Fruit fly (Drosophila melanogaster) whole organism, prepupa: ENCODE measurements around the gene FucTC.

Experiments used
- Blimp-1 ChIP-seq: fragments of 200-800 bp; sonication (Bioruptor generic); optimal IDR thresholded peaks from 3 replicates; lab custom pipeline; 2017; ENCODE audit warnings: missing biosample characterization, missing genetic modification characterization, mild to moderate bottlenecking, moderate library complexity, missing genetic modification reagents
- CG11294 ChIP-seq: fragments of 200-800 bp; sonication (Bioruptor generic); IDR thresholded peaks from 2 replicates; pipeline ENCODE4 v1.3.6; 2022; ENCODE audit warnings: missing biosample characterization, missing genetic modification characterization
- CG11762 ChIP-seq: fragments of 200-800 bp; sonication (Bioruptor generic); optimal IDR thresholded peaks from 3 replicates; lab custom pipeline; 2016; ENCODE audit warnings: missing biosample characterization, missing genetic modification characterization; ENCODE audit not compliant: insufficient read depth
- CG16779 ChIP-seq: fragments of 200-800 bp; sonication (Bioruptor generic); optimal IDR thresholded peaks from 3 replicates; lab custom pipeline; 2017; ENCODE audit warnings: missing biosample characterization, mild to moderate bottlenecking, missing genetic modification characterization
- CG31627 ChIP-seq: fragments of 200-800 bp; sonication (Bioruptor generic); optimal IDR thresholded peaks from 3 replicates; lab custom pipeline; 2016; ENCODE audit warnings: missing biosample characterization, missing genetic modification characterization
- CG3919 ChIP-seq: fragments of 200-800 bp; sonication (Bioruptor generic); optimal IDR thresholded peaks from 3 replicates; lab custom pipeline; 2016; ENCODE audit warnings: missing biosample characterization, missing genetic modification characterization
- CG4318 ChIP-seq: fragments of 200-800 bp; sonication (Bioruptor generic); optimal IDR thresholded peaks from 3 replicates; lab custom pipeline; 2017; ENCODE audit warnings: missing biosample characterization, mild to moderate bottlenecking, missing genetic modification characterization
- CG6276 ChIP-seq: fragments of 200-800 bp; sonication (Bioruptor generic); optimal IDR thresholded peaks from 2 replicates; lab custom pipeline; 2017; ENCODE audit warnings: missing biosample characterization, mild to moderate bottlenecking, missing genetic modification characterization
- CG6792 ChIP-seq: fragments of 200-800 bp; sonication (Bioruptor generic); optimal IDR thresholded peaks from 3 replicates; lab custom pipeline; 2016; ENCODE audit warnings: missing biosample characterization, missing genetic modification characterization
- CG7368 ChIP-seq: fragments of 200-800 bp; sonication (Bioruptor generic); optimal IDR thresholded peaks from 3 replicates; lab custom pipeline; 2016; ENCODE audit warnings: missing biosample characterization, missing genetic modification characterization
- CG8319 ChIP-seq: fragments of 200-800 bp; sonication (Bioruptor generic); optimal IDR thresholded peaks from 3 replicates; lab custom pipeline; 2016; ENCODE audit warnings: missing biosample characterization, missing genetic modification characterization
- Gug ChIP-seq: fragments of 200-800 bp; sonication (Bioruptor generic); IDR thresholded peaks from 2 replicates; pipeline ENCODE4 v1.3.6; 2022; ENCODE audit warnings: missing biosample characterization, missing genetic modification characterization
- Hr39 ChIP-seq: fragments of 200-800 bp; sonication (Bioruptor generic); optimal IDR thresholded peaks from 2 replicates; lab custom pipeline; 2016; ENCODE audit warnings: missing biosample characterization, missing genetic modification characterization
- Lpt ChIP-seq: fragments of 200-800 bp; sonication (Bioruptor generic); optimal IDR thresholded peaks from 3 replicates; lab custom pipeline; 2016; ENCODE audit warnings: missing biosample characterization, missing genetic modification characterization
- Smox ChIP-seq: fragments of 200-800 bp; sonication (Bioruptor generic); optimal IDR thresholded peaks from 3 replicates; lab custom pipeline; 2016; ENCODE audit warnings: missing biosample characterization, missing genetic modification characterization
- Sox102F ChIP-seq: fragments of 200-800 bp; sonication (Bioruptor generic); optimal IDR thresholded peaks from 2 replicates; lab custom pipeline; 2016; ENCODE audit warnings: missing biosample characterization, mild to moderate bottlenecking, missing genetic modification characterization
- Sox15 ChIP-seq: fragments of 200-800 bp; sonication (Bioruptor generic); optimal IDR thresholded peaks from 3 replicates; lab custom pipeline; 2016; ENCODE audit warnings: missing biosample characterization, missing genetic modification characterization
- achi ChIP-seq: fragments of 200-800 bp; sonication (Bioruptor generic); optimal IDR thresholded peaks from 3 replicates; lab custom pipeline; 2016; ENCODE audit warnings: missing biosample characterization, missing genetic modification characterization
- acj6 ChIP-seq: fragments of 200-800 bp; sonication (Bioruptor generic); optimal IDR thresholded peaks from 3 replicates; lab custom pipeline; 2016; ENCODE audit warnings: missing biosample characterization, missing genetic modification characterization
- esn ChIP-seq: fragments of 200-800 bp; sonication (Bioruptor generic); optimal IDR thresholded peaks from 2 replicates; lab custom pipeline; 2016; ENCODE audit warnings: missing biosample characterization, mild to moderate bottlenecking, missing genetic modification characterization, moderate library complexity
- fd59A ChIP-seq: fragments of 200-800 bp; sonication (Bioruptor generic); optimal IDR thresholded peaks from 2 replicates; lab custom pipeline; 2017; ENCODE audit warnings: missing biosample characterization, mild to moderate bottlenecking, missing genetic modification characterization, missing genetic modification reagents
- spab ChIP-seq: fragments of 200-800 bp; sonication (Bioruptor generic); optimal IDR thresholded peaks from 2 replicates; lab custom pipeline; 2017; ENCODE audit warnings: missing biosample characterization, mild to moderate bottlenecking, missing genetic modification characterization, missing genetic modification reagents
- svp ChIP-seq: fragments of 200-800 bp; sonication (Bioruptor generic); peaks from one replicate; lab custom pipeline; 2016; ENCODE audit warnings: missing biosample characterization, missing genetic modification characterization
- topi ChIP-seq: fragments of 200-800 bp; sonication (Bioruptor generic); optimal IDR thresholded peaks from 3 replicates; lab custom pipeline; 2016; ENCODE audit warnings: missing biosample characterization, missing genetic modification characterization

The FucTC gene

dm6 chrX:23004598-23005469 is 6.3 kb downstream of the FucTC start, which contains the start of the genes stnA and stnB (continued):
- no peak for TF ChIP-seq spab
- no peak for TF ChIP-seq Lpt (GFP tag; lab: Kevin White, UChicago)
- TF ChIP-seq topi (GFP tag; lab: Kevin White, UChicago) = peak; percentile 8
- no peak for TF ChIP-seq CG3919 (GFP tag; lab: Kevin White, UChicago)
- TF ChIP-seq acj6 (GFP tag; lab: Kevin White, UChicago) = no peak
- TF ChIP-seq Gug (GFP tag; lab: Robert Waterston, UW) = no peak
- TF ChIP-seq CG6276 (GFP tag; lab: Kevin White, UChicago) = no peak
- TF ChIP-seq fd59A = no peak
- TF ChIP-seq svp (GFP tag; lab: Kevin White, UChicago) = peak; percentile 67

- no peak for TF ChIP-seq CG4318 (GFP tag; lab: Kevin White, UChicago)
- TF ChIP-seq Smox = no peak
- TF ChIP-seq CG11762 (GFP tag; lab: Kevin White, UChicago) = no peak
- TF ChIP-seq Sox15 (GFP tag; lab: Kevin White, UChicago) = no peak
- no peak for TF ChIP-seq esn (GFP tag; lab: Kevin White, UChicago)
- TF ChIP-seq CG3919 (GFP tag; lab: Kevin White, UChicago) = no peak
- TF ChIP-seq CG6276 (GFP tag; lab: Kevin White, UChicago) = no peak
- TF ChIP-seq Hr39 = no peak
- no peak for TF ChIP-seq acj6 (GFP tag; lab: Kevin White, UChicago)
- no peak for TF ChIP-seq svp (GFP tag; lab: Kevin White, UChicago)
- TF ChIP-seq, all 60 proteins: peak for 0
Measured at dm6 chrX:22981508-22981907, 29.6 kb downstream of the FucTC start.

dm6 chrX:22962260-22962659 is 48.8 kb downstream of the FucTC start, which contains the start of gene CG40485:
CG40485 (minus strand) TSS chrX:22962360.
- TF ChIP-seq Blimp-1 = no peak
- no peak for TF ChIP-seq CG7368 (GFP tag; lab: Kevin White, UChicago)
- no peak for TF ChIP-seq CG31627 (GFP tag; lab: Kevin White, UChicago)
- TF ChIP-seq CG8319 (GFP tag; lab: Kevin White, UChicago) = no peak
- TF ChIP-seq CG6792 = no peak
- TF ChIP-seq Sox102F (GFP tag; lab: Kevin White, UChicago) = no peak
- TF ChIP-seq CG16779 (tag; lab: Kevin White, UChicago) = no peak
- TF ChIP-seq CG11762 (GFP tag; lab: Kevin White, UChicago) = no peak
- no peak for TF ChIP-seq topi (GFP tag; lab: Kevin White, UChicago)

dm6 chrX:22959991-22960390 is 51.1 kb downstream of the FucTC start, which contains the start of gene CG40486:
CG40486 (minus strand) TSS chrX:22960091.
- TF ChIP-seq topi (GFP tag; lab: Kevin White, UChicago) = no peak
- TF ChIP-seq svp (GFP tag; lab: Kevin White, UChicago) = no peak
- TF ChIP-seq CG11294 (GFP tag; lab: Robert Waterston, UW) = no peak
- TF ChIP-seq CG4318 (GFP tag; lab: Kevin White, UChicago) = no peak
- TF ChIP-seq achi = no peak
- TF ChIP-seq CG8319 (GFP tag; lab: Kevin White, UChicago) = no peak
